Fruit fly (Drosophila melanogaster) whole organism, wandering third instar larva: Measurements from ENCODE around the gene mtd.

Experiments
- CG32264 ChIP-seq: fragments of 200-800 bp; sonication (Bioruptor generic); optimal IDR thresholded peaks from 2 replicates; lab custom pipeline; 2016; ENCODE audit warnings: missing biosample characterization, missing genetic modification characterization
- Dfd ChIP-seq: fragments of >200 bp; optimal IDR thresholded peaks from 2 replicates; lab custom pipeline; 2017; ENCODE audit warnings: missing biosample characterization, missing genetic modification characterization
- Dif ChIP-seq: fragments of 200-275, 200-300 bp; sonication (Bioruptor generic); optimal IDR thresholded peaks from 2 replicates; lab custom pipeline; 2018; ENCODE audit warnings: missing biosample characterization, missing genetic modification characterization; ENCODE audit not compliant: partially characterized antibody
- GATAd ChIP-seq: sonication (Bioruptor generic); optimal IDR thresholded peaks from 2 replicates; lab custom pipeline; 2016; ENCODE audit warnings: missing biosample characterization, missing genetic modification characterization
- HLH106 ChIP-seq: fragments of 200-800 bp; optimal IDR thresholded peaks from 3 replicates; lab custom pipeline; 2019; ENCODE audit warnings: missing biosample characterization, mild to moderate bottlenecking, missing genetic modification characterization, moderate library complexity
- Hr83 ChIP-seq: fragments of 200-300 bp; sonication (Bioruptor generic); optimal IDR thresholded peaks from 2 replicates; lab custom pipeline; 2016; ENCODE audit warnings: missing biosample characterization, mild to moderate bottlenecking, missing genetic modification characterization, moderate library complexity; ENCODE audit not compliant: poor library complexity, severe bottlenecking
- Jra ChIP-seq: sonication (Bioruptor generic); optimal IDR thresholded peaks from 2 replicates; lab custom pipeline; 2016; ENCODE audit warnings: missing biosample characterization, missing genetic modification characterization
- Mio ChIP-seq: sonication (Bioruptor generic); optimal IDR thresholded peaks from 2 replicates; lab custom pipeline; 2016; ENCODE audit warnings: missing biosample characterization, missing genetic modification characterization
- N ChIP-seq: fragments of >200 bp; optimal IDR thresholded peaks from 2 replicates; lab custom pipeline; 2018; ENCODE audit warnings: missing biosample characterization, missing external identifiers, missing genetic modification characterization
- OdsH ChIP-seq: fragments of 200-800 bp; sonication (Bioruptor generic); optimal IDR thresholded peaks from 2 replicates; lab custom pipeline; 2016; ENCODE audit warnings: missing biosample characterization, mild to moderate bottlenecking, missing genetic modification characterization
- Rel ChIP-seq, 2 experiments: fragments of 200-800 bp; sonication (Bioruptor generic) in 1 of 2; optimal IDR thresholded peaks; 2 replicates in 1 of 2; 3 replicates in 1 of 2; lab custom pipeline; 2016 to 2019; ENCODE audit warnings: mild to moderate bottlenecking in 2 of 2, missing biosample characterization in 2 of 2, missing genetic modification characterization in 2 of 2, moderate library complexity in 1 of 2
- Sp1 ChIP-seq: fragments of 200-800 bp; sonication (Bioruptor generic); optimal IDR thresholded peaks from 3 replicates; lab custom pipeline; 2019; ENCODE audit warnings: missing biosample characterization, mild to moderate bottlenecking, missing genetic modification characterization, moderate library complexity
- Vsx2 ChIP-seq: fragments of 200-300, 225-300 bp; sonication (Bioruptor generic); optimal IDR thresholded peaks from 2 replicates; lab custom pipeline; 2018; ENCODE audit warnings: missing biosample characterization, missing genetic modification characterization; ENCODE audit not compliant: partially characterized antibody
- br ChIP-seq: fragments of 200-800 bp; sonication (Bioruptor generic); optimal IDR thresholded peaks from 2 replicates; lab custom pipeline; 2016; ENCODE audit warnings: missing biosample characterization, missing genetic modification characterization
- brk ChIP-seq: fragments of 200-800 bp; sonication (Bioruptor generic); optimal IDR thresholded peaks from 2 replicates; lab custom pipeline; 2016; ENCODE audit warnings: missing biosample characterization, mild to moderate bottlenecking, missing genetic modification characterization
- dl ChIP-seq, 2 experiments: fragments of 175-275, 200-275 bp in 1 of 2; fragments of 200-275 bp in 1 of 2; sonication (Bioruptor generic); optimal IDR thresholded peaks; lab custom pipeline; 2018; ENCODE audit warnings: mild to moderate bottlenecking in 2 of 2, missing biosample characterization in 2 of 2, missing genetic modification characterization in 2 of 2, moderate library complexity in 2 of 2; ENCODE audit not compliant: partially characterized antibody in 2 of 2, insufficient read depth in 1 of 2
- dmrt93B ChIP-seq: fragments of 200-800 bp; sonication (Bioruptor generic); optimal IDR thresholded peaks from 2 replicates; lab custom pipeline; 2018; ENCODE audit warnings: missing biosample characterization, mild to moderate bottlenecking, missing genetic modification characterization
- dsf ChIP-seq: sonication (Bioruptor generic); optimal IDR thresholded peaks from 2 replicates; lab custom pipeline; 2016; ENCODE audit warnings: missing biosample characterization, missing genetic modification characterization, borderline replicate concordance
- ey ChIP-seq: fragments of 200-800 bp; sonication (Bioruptor generic); optimal IDR thresholded peaks from 2 replicates; lab custom pipeline; 2016; ENCODE audit warnings: missing biosample characterization, missing genetic modification characterization
- foxo ChIP-seq, 2 experiments: fragments of 200-800 bp; sonication (Bioruptor generic); optimal IDR thresholded peaks; 2 replicates in 1 of 2; 3 replicates in 1 of 2; lab custom pipeline; 2016 to 2017; ENCODE audit warnings: missing biosample characterization in 2 of 2, missing genetic modification characterization in 2 of 2
- fru ChIP-seq: fragments of 200-800 bp; sonication (Bioruptor generic); optimal IDR thresholded peaks from 3 replicates; lab custom pipeline; 2016; ENCODE audit warnings: missing biosample characterization, mild to moderate bottlenecking, missing genetic modification characterization
- h ChIP-seq: fragments of 200-800 bp; sonication (Bioruptor generic); optimal IDR thresholded peaks from 3 replicates; lab custom pipeline; 2016; ENCODE audit warnings: missing biosample characterization, mild to moderate bottlenecking, missing genetic modification characterization
- jim ChIP-seq: fragments of 175-275, 200-325 bp; sonication (Bioruptor generic); optimal IDR thresholded peaks from 2 replicates; lab custom pipeline; 2016; ENCODE audit warnings: missing biosample characterization, mild to moderate bottlenecking, missing genetic modification characterization
- lola ChIP-seq: fragments of >200 bp; optimal IDR thresholded peaks from 2 replicates; lab custom pipeline; 2017; ENCODE audit warnings: missing biosample characterization, missing genetic modification characterization
- pan ChIP-seq: fragments of >200 bp; optimal IDR thresholded peaks from 2 replicates; lab custom pipeline; 2017
- psq ChIP-seq: fragments of 200-800 bp; sonication (Bioruptor generic); optimal IDR thresholded peaks from 3 replicates; lab custom pipeline; 2017; ENCODE audit warnings: missing biosample characterization, mild to moderate bottlenecking, missing genetic modification characterization, moderate library complexity
- rgr ChIP-seq: fragments of 200-800 bp; sonication (Bioruptor generic); optimal IDR thresholded peaks from 3 replicates; lab custom pipeline; 2016; ENCODE audit warnings: missing biosample characterization, mild to moderate bottlenecking, missing genetic modification characterization
- sage ChIP-seq: fragments of 200-800 bp; sonication (Bioruptor generic); optimal IDR thresholded peaks from 2 replicates; lab custom pipeline; 2016; ENCODE audit warnings: missing biosample characterization, mild to moderate bottlenecking, missing genetic modification characterization
- sv ChIP-seq: fragments of 200-800 bp; sonication (Bioruptor generic); optimal IDR thresholded peaks from 3 replicates; lab custom pipeline; 2016; ENCODE audit warnings: missing biosample characterization, missing genetic modification characterization
- tai ChIP-seq: sonication (Bioruptor generic); optimal IDR thresholded peaks from 2 replicates; lab custom pipeline; 2016; ENCODE audit warnings: missing biosample characterization, missing genetic modification characterization
- usp ChIP-seq: fragments of >200 bp; optimal IDR thresholded peaks from 2 replicates; lab custom pipeline; 2017; ENCODE audit warnings: missing biosample characterization, missing genetic modification characterization

The mtd gene

dm6 chr3R:5263311-5264250, 86.7 kb downstream of the mtd start:
- TF ChIP-seq Vsx2 (GFP tag; lab: Kevin White, UChicago) (no peak), dmrt93B (peak; percentile 22), rgr (GFP tag; lab: Kevin White, UChicago) (no peak), brk (GFP tag; lab: Kevin White, UChicago) (peak; percentile 16), OdsH (GFP tag; lab: Kevin White, UChicago) (no peak), Mio (GFP tag; lab: Kevin White, UChicago) (no peak), psq (GFP tag; lab: Kevin White, UChicago) (peak; percentile 4), Sp1 (GFP tag; lab: Kevin White, UChicago) (peak; percentile 59), foxo (GFP tag; optimal IDR thresholded peaks at IDR 0.05; lab: Kevin White, UChicago) (peak in 1 of 2 experiments; percentile 46), HLH106 (tag; lab: Kevin White, UChicago) (peak; percentile 54), dsf (GFP tag; lab: Kevin White, UChicago) (no peak), ey (GFP tag; lab: Kevin White, UChicago) (no peak), dl (GFP tag; optimal IDR thresholded peaks at IDR 0.05; lab: Kevin White, UChicago; ENCODE audit: insufficient read depth in 1 of 2, partially characterized antibody in 2 of 2) (peak in 1 of 2 experiments; percentile 27), sv (GFP tag; lab: Kevin White, UChicago) (peak; percentile 37), Jra (GFP tag; lab: Kevin White, UChicago) (no peak), N (GFP tag; lab: Kevin White, UChicago) (peak; percentile 17), Rel (GFP tag; optimal IDR thresholded peaks at IDR 0.05; lab: Kevin White, UChicago) (no peak), Rel (tag; optimal IDR thresholded peaks at IDR 0.05; lab: Kevin White, UChicago) (peak; percentile 9), fru (GFP tag; lab: Kevin White, UChicago) (no peak), jim (GFP tag; lab: Kevin White, UChicago) (no peak), Dif (GFP tag; lab: Kevin White, UChicago) (peak; percentile 53), h (peak; percentile 36)

DNA sequence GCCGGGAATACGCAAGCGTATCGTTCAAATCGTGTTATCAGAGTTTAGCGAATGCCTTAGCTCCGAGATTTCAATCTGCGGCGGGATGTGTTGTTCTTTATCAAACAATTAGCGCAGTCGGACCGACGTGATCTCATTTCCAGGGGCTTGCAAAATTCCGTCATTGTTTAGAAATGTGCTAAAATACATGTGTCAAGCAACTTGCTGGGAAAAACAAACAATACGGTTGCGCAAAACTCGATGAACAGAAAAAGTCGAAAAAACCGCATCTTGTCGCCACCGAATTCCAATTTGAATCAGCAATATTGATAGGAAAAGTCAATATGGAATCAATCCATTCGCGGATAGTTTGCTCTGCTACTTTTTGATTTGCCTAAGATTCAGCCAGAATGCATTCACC, 87.7 kb downstream of the mtd start, which contains the start of gene Tim17a2:
TSS of gene Tim17a2 (minus strand) at position 101 of the 400 bp plus-strand sequence.
- TF ChIP-seq lola (GFP tag; lab: Kevin White, UChicago) (no peak), sage (GFP tag; lab: Kevin White, UChicago) (no peak), h (no peak), rgr (GFP tag; lab: Kevin White, UChicago) (no peak), Dfd (GFP tag; lab: Kevin White, UChicago) (no peak), Dif (GFP tag; lab: Kevin White, UChicago) (no peak), OdsH (GFP tag; lab: Kevin White, UChicago) (no peak), fru (GFP tag; lab: Kevin White, UChicago) (no peak), Hr83 (no peak), tai (GFP tag; lab: Kevin White, UChicago) (no peak), dmrt93B (no peak), Vsx2 (GFP tag; lab: Kevin White, UChicago) (no peak)
- TF ChIP-seq, all 38 proteins: peak for 0

DNA sequence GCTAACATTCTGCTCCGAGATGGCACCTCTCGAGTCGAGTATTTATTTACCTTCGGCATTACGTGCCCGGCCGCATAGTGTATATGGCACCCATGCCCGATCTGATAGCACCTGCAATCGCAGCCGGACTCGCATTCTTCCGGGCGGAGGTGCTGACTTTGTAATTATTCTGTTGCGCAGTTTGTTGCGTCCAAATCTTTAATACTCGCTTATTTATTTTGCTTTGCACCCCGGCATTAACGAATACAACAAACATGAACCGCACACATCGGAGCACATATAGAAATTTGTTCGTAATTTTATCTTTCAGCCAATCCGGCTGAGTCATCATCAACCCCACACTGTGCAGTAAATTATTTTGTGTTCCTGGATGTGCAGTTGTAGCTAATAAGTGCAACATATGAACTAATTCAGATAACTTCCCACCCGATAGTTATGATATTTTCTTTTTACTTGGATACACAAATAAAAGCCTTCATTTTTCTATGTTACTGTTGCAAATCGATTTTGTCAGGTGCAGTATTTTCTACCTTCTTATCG, 88.2 kb downstream of the mtd start:
- TF ChIP-seq dl (GFP tag; optimal IDR thresholded peaks at IDR 0.05; lab: Kevin White, UChicago; ENCODE audit: insufficient read depth in 1 of 2, partially characterized antibody in 2 of 2) (no peak), rgr (GFP tag; lab: Kevin White, UChicago) (no peak), foxo (GFP tag; optimal IDR thresholded peaks at IDR 0.05; lab: Kevin White, UChicago) (peak in 1 of 2 experiments; percentile 37), fru (GFP tag; lab: Kevin White, UChicago) (peak; percentile 48), OdsH (GFP tag; lab: Kevin White, UChicago) (peak; percentile 26), h (peak; percentile 53), ey (GFP tag; lab: Kevin White, UChicago) (peak; percentile 16), usp (GFP tag; lab: Kevin White, UChicago) (no peak), br (peak; percentile 38), GATAd (GFP tag; lab: Kevin White, UChicago) (no peak), HLH106 (tag; lab: Kevin White, UChicago) (peak; percentile 14), pan (lab: Kevin White, UChicago) (no peak), psq (GFP tag; lab: Kevin White, UChicago) (peak; percentile 15), Jra (GFP tag; lab: Kevin White, UChicago) (peak; percentile 45), CG32264 (GFP tag; lab: Kevin White, UChicago) (peak; percentile 2)
